Worm (Caenorhabditis elegans) whole organism, young adult: Measurements from ENCODE around the gene fbxa-174.

Experiments
- D2030.7 ChIP-seq: fragments of 200-800 bp; sonication (Bioruptor generic); IDR thresholded peaks from 2 replicates; pipeline ENCODE4 v1.3.6; 2022; ENCODE audit warnings: missing genetic modification reagents, missing genetic modification characterization, missing compliant biosample characterization
- F10E7.11 ChIP-seq: sonication (generic microtip); optimal IDR thresholded peaks from 2 replicates; lab custom pipeline; 2017; ENCODE audit warnings: mild to moderate bottlenecking, missing genetic modification characterization, moderate library complexity, missing compliant biosample characterization
- K12H6.12 ChIP-seq: fragments of 200-800 bp; sonication (Bioruptor generic); optimal IDR thresholded peaks from 2 replicates; lab custom pipeline; 2018; ENCODE audit warnings: mild to moderate bottlenecking, missing genetic modification characterization, missing compliant biosample characterization
- aptf-3 ChIP-seq: fragments of 200-800 bp; sonication (Bioruptor generic); IDR thresholded peaks from 2 replicates; pipeline ENCODE4 v1.3.6; 2022; ENCODE audit warnings: missing genetic modification characterization, missing compliant biosample characterization
- athp-1 ChIP-seq: sonication (generic microtip); optimal IDR thresholded peaks from 2 replicates; lab custom pipeline; 2017; ENCODE audit warnings: mild to moderate bottlenecking, missing genetic modification characterization, missing compliant biosample characterization
- attf-3 ChIP-seq: fragments of 200-800 bp; sonication (Bioruptor generic); conservative IDR thresholded peaks from 2 replicates; pipeline ENCODE4 v1.3.6; 2022; ENCODE audit warnings: missing genetic modification reagents, missing genetic modification characterization, missing compliant biosample characterization
- attf-5 ChIP-seq: fragments of 200-800 bp; sonication (Bioruptor generic); optimal IDR thresholded peaks from 2 replicates; lab custom pipeline; 2018; ENCODE audit warnings: mild to moderate bottlenecking, missing genetic modification characterization, missing compliant biosample characterization
- cebp-1 ChIP-seq, 2 experiments: fragments of 200-800 bp in 1 of 2; sonication (Bioruptor generic) in 1 of 2; sonication (generic microtip) in 1 of 2; IDR thresholded peaks in 1 of 2; optimal IDR thresholded peaks in 1 of 2; 2 replicates each; pipeline versions ENCODE4 v1.3.6 to Lab custom; 2017 to 2022; ENCODE audit warnings: missing compliant biosample characterization in 2 of 2, missing genetic modification characterization in 2 of 2, mild to moderate bottlenecking in 1 of 2, missing genetic modification reagents in 1 of 2, moderate library complexity in 1 of 2
- ceh-27 ChIP-seq: fragments of 200-800 bp; sonication (Bioruptor generic); optimal IDR thresholded peaks from 2 replicates; lab custom pipeline; 2018; ENCODE audit warnings: mild to moderate bottlenecking, missing genetic modification characterization, moderate library complexity, missing compliant biosample characterization
- ceh-58 ChIP-seq: fragments of 200-800 bp; sonication (Bioruptor generic); IDR thresholded peaks from 2 replicates; pipeline ENCODE4 v1.3.6; 2022; ENCODE audit warnings: missing genetic modification characterization, missing compliant biosample characterization
- chd-7 ChIP-seq: sonication (generic microtip); optimal IDR thresholded peaks from 2 replicates; lab custom pipeline; 2016; ENCODE audit warnings: mild to moderate bottlenecking, missing genetic modification characterization, moderate library complexity, missing compliant biosample characterization
- dpff-1 ChIP-seq: sonication (generic microtip); optimal IDR thresholded peaks from 2 replicates; lab custom pipeline; 2017; ENCODE audit warnings: mild to moderate bottlenecking, missing genetic modification characterization, missing compliant biosample characterization
- egrh-3 ChIP-seq: fragments of 200-800 bp; sonication (Bioruptor generic); IDR thresholded peaks from 2 replicates; pipeline ENCODE4 v1.3.6; 2022; ENCODE audit warnings: missing genetic modification reagents, missing genetic modification characterization, missing compliant biosample characterization
- ekl-4 ChIP-seq: fragments of 200-800 bp; sonication (Bioruptor generic); IDR thresholded peaks from 2 replicates; pipeline ENCODE4 v1.3.6; 2022; ENCODE audit warnings: missing genetic modification reagents, missing genetic modification characterization, missing compliant biosample characterization
- fkh-3 ChIP-seq: sonication (generic microtip); optimal IDR thresholded peaks from 2 replicates; lab custom pipeline; 2016; ENCODE audit warnings: mild to moderate bottlenecking, missing genetic modification characterization, missing compliant biosample characterization
- him-1 ChIP-seq: sonication (generic microtip); optimal IDR thresholded peaks from 2 replicates; lab custom pipeline; 2016; ENCODE audit warnings: missing genotype, missing genetic modification reagents, missing genetic modification characterization, missing compliant biosample characterization
- hlh-12 ChIP-seq: sonication (generic microtip); optimal IDR thresholded peaks from 2 replicates; lab custom pipeline; 2016; ENCODE audit warnings: missing genetic modification characterization, missing compliant biosample characterization
- hmg-1.2 ChIP-seq: fragments of 200-800 bp; sonication (Bioruptor generic); IDR thresholded peaks from 2 replicates; pipeline ENCODE4 v1.3.6; 2022; ENCODE audit warnings: missing genetic modification reagents, missing genetic modification characterization, missing compliant biosample characterization
- hrde-1 ChIP-seq: sonication (generic microtip); optimal IDR thresholded peaks from 2 replicates; lab custom pipeline; 2016; ENCODE audit warnings: missing genetic modification characterization, mild to moderate bottlenecking, missing compliant biosample characterization, moderate library complexity, missing genotype, missing genetic modification reagents, borderline replicate concordance
- lag-1 ChIP-seq: fragments of 200-800 bp; sonication (Bioruptor generic); IDR thresholded peaks from 2 replicates; pipeline ENCODE4 v1.3.6; 2022; ENCODE audit warnings: missing genetic modification reagents, missing genetic modification characterization, missing compliant biosample characterization
- let-526 ChIP-seq: fragments of 200-800 bp; sonication (Bioruptor generic); IDR thresholded peaks from 2 replicates; pipeline ENCODE4 v1.3.6; 2022; ENCODE audit warnings: missing genetic modification reagents, missing genetic modification characterization, missing compliant biosample characterization
- lin-35 ChIP-seq, 3 experiments: fragments of 150-350 bp in 2 of 3; sonication (generic microtip) in 1 of 3; optimal IDR thresholded peaks; 2 replicates each; lab custom pipeline; 2014 to 2018; ENCODE audit warnings: missing biosample characterization in 3 of 3, missing genetic modification characterization in 3 of 3, missing genetic modification reagents in 3 of 3
- lin-40 ChIP-seq: sonication (generic microtip); optimal IDR thresholded peaks from 2 replicates; lab custom pipeline; 2016; ENCODE audit warnings: missing genetic modification characterization, mild to moderate bottlenecking, missing compliant biosample characterization, missing genotype, missing genetic modification reagents
- lsl-1 ChIP-seq: fragments of 200-800 bp; sonication (Bioruptor generic); optimal IDR thresholded peaks from 2 replicates; lab custom pipeline; 2018; ENCODE audit warnings: mild to moderate bottlenecking, missing genetic modification characterization, moderate library complexity, missing compliant biosample characterization
- mxl-1 ChIP-seq: sonication (generic microtip); optimal IDR thresholded peaks from 2 replicates; lab custom pipeline; 2016; ENCODE audit warnings: missing genetic modification characterization, missing compliant biosample characterization
- nfya-2 ChIP-seq: fragments of 200-800 bp; sonication (Bioruptor generic); IDR thresholded peaks from 2 replicates; pipeline ENCODE4 v1.3.6; 2022; ENCODE audit warnings: missing genetic modification reagents, missing genetic modification characterization, missing compliant biosample characterization
- nhr-80 ChIP-seq: sonication (generic microtip); optimal IDR thresholded peaks from 2 replicates; lab custom pipeline; 2016; ENCODE audit warnings: missing genetic modification characterization, missing compliant biosample characterization
- nhr-90 ChIP-seq: sonication (generic microtip); optimal IDR thresholded peaks from 2 replicates; lab custom pipeline; 2016; ENCODE audit warnings: missing genotype, mild to moderate bottlenecking, missing genetic modification characterization, missing compliant biosample characterization
- repo-1 ChIP-seq: sonication (generic microtip); optimal IDR thresholded peaks from 2 replicates; lab custom pipeline; 2017; ENCODE audit warnings: mild to moderate bottlenecking, missing genetic modification characterization, missing compliant biosample characterization
- sea-2 ChIP-seq: fragments of 200-800 bp; sonication (Bioruptor generic); IDR thresholded peaks from 2 replicates; pipeline ENCODE4 v1.3.6; 2022; ENCODE audit warnings: missing genetic modification characterization, missing compliant biosample characterization
- snpc-1.1 ChIP-seq: sonication (generic microtip); optimal IDR thresholded peaks from 2 replicates; lab custom pipeline; 2017; ENCODE audit warnings: missing genetic modification characterization, mild to moderate bottlenecking, missing compliant biosample characterization, antibody characterized with exemption, moderate library complexity, missing genotype, missing genetic modification reagents; ENCODE audit not compliant: insufficient read depth
- snpc-4 ChIP-seq, 5 experiments: fragments of 150-350 bp in 1 of 5; sonication (generic microtip) in 4 of 5; optimal IDR thresholded peaks; 2 replicates each; lab custom pipeline; 2014 to 2018; ENCODE audit warnings: missing genetic modification characterization in 5 of 5, missing biosample characterization in 3 of 5, antibody characterized with exemption in 2 of 5, mild to moderate bottlenecking in 2 of 5, missing compliant biosample characterization in 2 of 5, missing genotype in 2 of 5, moderate library complexity in 2 of 5, missing genetic modification reagents in 1 of 5
- ztf-25 ChIP-seq: fragments of 200-800 bp; sonication (Bioruptor generic); IDR thresholded peaks from 2 replicates; pipeline ENCODE4 v1.3.6; 2022; ENCODE audit warnings: missing genetic modification reagents, missing genetic modification characterization, missing compliant biosample characterization

fbxa-174 gene

ce11 chrV:17542304-17542703 is 16.0 kb downstream of the fbxa-174 start (continued):
- TF ChIP-seq him-1 (tag; lab: Kevin White, UChicago) (peak; percentile 36), sea-2 (GFP tag; lab: Robert Waterston, UW) (no peak), snpc-4 (GFP tag; optimal IDR thresholded peaks at IDR 0.05; lab: Kevin White, UChicago) (no peak), snpc-4 (tag; optimal IDR thresholded peaks at IDR 0.05; lab: Kevin White, UChicago) (peak in 2 of 4 experiments; percentile 45 to 75), ekl-4 (GFP tag; lab: Robert Waterston, UW) (no peak), hmg-1.2 (peak; percentile 55), nhr-90 (tag; lab: Kevin White, UChicago) (peak; percentile 20)

ce11 chrV:17540295-17540694 is 18.0 kb downstream of the fbxa-174 start, which contains the start of gene srz-25:
Gene srz-25 (plus strand): TSS chrV:17540595.
- no peak for TF ChIP-seq chd-7 (tag; lab: Kevin White, UChicago)
- TF ChIP-seq egrh-3 (GFP tag; lab: Robert Waterston, UW) = no peak
- TF ChIP-seq dpff-1 (tag; lab: Kevin White, UChicago) = no peak
- TF ChIP-seq attf-5 (GFP tag; lab: Kevin White, UChicago) = no peak
- no peak for TF ChIP-seq hmg-1.2
- TF ChIP-seq nhr-80 = no peak
- no peak for TF ChIP-seq lin-40 (tag; lab: Kevin White, UChicago)
- TF ChIP-seq athp-1 = no peak
- TF ChIP-seq mxl-1 (tag; lab: Kevin White, UChicago) = no peak
- no peak for TF ChIP-seq lsl-1 (GFP tag; lab: Kevin White, UChicago)
- no peak for TF ChIP-seq F10E7.11 (tag; lab: Kevin White, UChicago)
- TF ChIP-seq repo-1 (tag; lab: Kevin White, UChicago) = no peak

DNA sequence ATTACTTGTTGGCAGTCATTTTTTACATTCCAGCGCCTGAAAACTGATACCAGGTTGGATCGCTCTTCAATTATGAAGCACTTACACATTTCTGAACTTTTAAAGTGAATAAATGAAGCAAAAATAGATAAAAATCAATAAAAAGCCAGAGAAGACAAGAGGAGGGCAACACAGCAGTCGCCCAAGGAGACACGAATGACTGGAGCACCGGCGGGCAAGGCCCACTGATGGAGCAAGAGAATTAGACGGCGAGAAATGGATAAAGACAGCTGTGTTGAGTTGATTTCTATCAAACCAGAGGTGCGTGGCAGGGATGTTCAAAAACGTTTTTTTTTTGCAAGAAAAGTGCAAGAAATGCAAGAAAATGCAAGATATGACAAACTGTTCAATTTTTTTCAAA is 19.0 kb downstream of the fbxa-174 start:
- TF ChIP-seq let-526 (GFP tag; lab: Robert Waterston, UW) (no peak), ztf-25 (GFP tag; lab: Robert Waterston, UW) (no peak), hlh-12 (tag; lab: Kevin White, UChicago) (no peak), hrde-1 (no peak), D2030.7 (GFP tag; lab: Robert Waterston, UW) (no peak), ceh-27 (GFP tag; lab: Kevin White, UChicago) (no peak), cebp-1 (GFP tag; IDR thresholded peaks at IDR 0.05; lab: Robert Waterston, UW) (no peak), cebp-1 (tag; optimal IDR thresholded peaks at IDR 0.05; lab: Kevin White, UChicago) (no peak), K12H6.12 (no peak), ceh-58 (no peak), aptf-3 (GFP tag; lab: Robert Waterston, UW) (no peak), lag-1 (GFP tag; lab: Robert Waterston, UW) (no peak)

- TF ChIP-seq hmg-1.2 (peak; percentile 91), attf-3 (GFP tag; lab: Robert Waterston, UW) (peak; percentile 79), lin-35 (GFP tag; optimal IDR thresholded peaks at IDR 0.05; lab: Kevin White, UChicago) (peak in 1 of 3 experiments; percentile 22), nfya-2 (GFP tag; lab: Robert Waterston, UW) (no peak)
Measured at ce11 chrV:17538279-17538896, 19.9 kb downstream of the fbxa-174 start, which contains the start of gene C18D4.6. Gene C18D4.6 (minus strand): TSS chrV:17538375.

- TF ChIP-seq snpc-1.1 (tag; lab: Kevin White, UChicago) (no peak), fkh-3 (tag; lab: Kevin White, UChicago) (no peak)
Measured at ce11 chrV:17533200-17533599, 25.1 kb downstream of the fbxa-174 start.
